Worm (Caenorhabditis elegans): ENCODE results near the gene oac-56.

DNA sequence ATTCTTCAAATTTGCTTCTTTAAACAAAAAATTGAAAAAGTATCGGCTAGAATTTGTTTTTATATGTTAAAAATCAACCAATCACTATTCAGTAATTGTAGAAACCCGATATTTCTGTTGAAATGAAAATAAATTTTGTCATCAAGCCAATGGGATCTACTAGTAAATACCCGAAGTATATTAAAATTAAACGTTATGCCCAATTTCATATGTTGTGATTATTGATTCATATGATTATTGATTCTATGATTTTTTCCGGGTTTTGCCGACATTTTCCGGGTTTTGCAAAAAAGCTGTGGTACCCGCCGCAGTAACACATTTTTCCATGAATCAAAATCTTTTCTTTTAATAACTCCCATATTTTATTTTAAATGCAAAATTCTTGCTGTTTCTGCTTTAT lies 45.0 kb upstream of the oac-56 start:
- TF ChIP-seq unc-62 (GFP tag; optimal IDR thresholded peaks at IDR 0.05) (no peak), mab-5 (tag; optimal IDR thresholded peaks at IDR 0.05) (no peak), lin-13 (tag; optimal IDR thresholded peaks at IDR 0.05) (no peak), ceh-39 (tag; optimal IDR thresholded peaks at IDR 0.05) (no peak), blmp-1 (tag; optimal IDR thresholded peaks at IDR 0.05) (no peak), pha-4 (tag; optimal IDR thresholded peaks at IDR 0.05) (no peak), elt-3 (tag; optimal IDR thresholded peaks at IDR 0.05) (no peak), nhr-28 (tag; optimal IDR thresholded peaks at IDR 0.05) (no peak), unc-39 (tag; optimal IDR thresholded peaks at IDR 0.05) (no peak), ztf-11 (tag; optimal IDR thresholded peaks at IDR 0.05) (no peak)

Data from whole organism, mixed stage, embryonic.